Fruit fly (Drosophila melanogaster): Measurements from ENCODE around the gene EndoGI.

DNA sequence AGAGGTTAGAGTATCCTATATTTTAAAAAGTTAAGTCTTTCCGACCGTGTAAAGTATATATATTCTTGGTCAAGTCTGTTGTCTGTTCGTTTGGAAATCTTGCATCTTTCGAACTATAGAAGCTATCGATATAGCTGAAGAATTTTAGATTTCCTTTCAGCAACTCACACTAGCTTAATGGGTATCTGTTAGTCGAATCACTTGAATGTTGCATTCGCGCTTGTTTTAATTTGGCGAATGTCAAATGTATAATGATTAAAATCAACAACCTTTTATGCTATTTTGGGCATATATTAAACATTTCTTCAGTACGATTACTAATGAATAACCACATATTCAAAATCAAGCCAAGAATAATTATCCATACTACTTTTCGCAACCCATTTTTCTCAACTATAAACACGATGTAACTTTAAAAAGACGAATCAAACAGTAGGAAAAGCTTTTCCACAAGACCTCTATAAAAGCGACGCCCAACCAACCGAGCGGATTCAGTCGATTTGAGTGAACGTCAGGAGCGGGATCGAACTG, 36.3 kb downstream of the EndoGI start, which contains the start of gene Cyp303a1:
- TF ChIP-seq Hr38 (GFP tag; optimal IDR thresholded peaks at IDR 0.05) (no peak), net (GFP tag; optimal IDR thresholded peaks at IDR 0.05) (no peak), CG11294 (GFP tag; IDR thresholded peaks at IDR 0.05) (no peak), pdm3 (GFP tag; optimal IDR thresholded peaks at IDR 0.05) (no peak), CG32006 (GFP tag; optimal IDR thresholded peaks at IDR 0.05) (no peak), Hr39 (GFP tag; optimal IDR thresholded peaks at IDR 0.05) (no peak), CG1621 (tag; optimal IDR thresholded peaks at IDR 0.05) (no peak), CG8632 (GFP tag; optimal IDR thresholded peaks at IDR 0.05) (no peak), CG4318 (GFP tag; optimal IDR thresholded peaks at IDR 0.05) (no peak), Eip75B (GFP tag; optimal IDR thresholded peaks at IDR 0.05) (no peak), fkh (GFP tag; optimal IDR thresholded peaks at IDR 0.05) (no peak)

Data from whole organism, prepupa.